Worm (Caenorhabditis elegans) whole organism, L4 larva: ENCODE measurements around the gene F29A7.4.
A peak's percentile ranks its signal among the peaks of the same experiment; 100 is the strongest.

Source experiments
- D1046.2 ChIP-seq: fragments of 200-800 bp; sonication (Bioruptor generic); IDR thresholded peaks from 2 replicates; pipeline ENCODE4 v1.3.6; 2022; ENCODE audit warnings: missing genetic modification characterization, missing compliant biosample characterization
- F37D6.2 ChIP-seq: sonication (generic microtip); optimal IDR thresholded peaks from 2 replicates; lab custom pipeline; 2016; ENCODE audit warnings: mild to moderate bottlenecking, missing genetic modification characterization, missing compliant biosample characterization
- R02D3.7 ChIP-seq: fragments of 150-350 bp; sonication (generic microtip); optimal IDR thresholded peaks from 3 replicates; lab custom pipeline; 2014; ENCODE audit warnings: missing biosample characterization, missing genetic modification characterization
- Y75B8A.6 ChIP-seq: fragments of 200-800 bp; sonication (Bioruptor generic); IDR thresholded peaks from 2 replicates; pipeline ENCODE4 v1.3.6; 2022; ENCODE audit warnings: missing genetic modification reagents, missing genetic modification characterization, missing compliant biosample characterization
- ZK337.2 ChIP-seq: fragments of 200-800 bp; sonication (Bioruptor generic); IDR thresholded peaks from 2 replicates; pipeline ENCODE4 v1.3.6; 2022; ENCODE audit warnings: missing genetic modification reagents, missing genetic modification characterization, missing compliant biosample characterization
- aha-1 ChIP-seq: fragments of 150-350 bp; peaks from one replicate; lab custom pipeline; 2014; ENCODE audit warnings: missing biosample characterization, missing genetic modification characterization
- ama-1 ChIP-seq: fragments of 150-350 bp; optimal IDR thresholded peaks from 2 replicates; lab custom pipeline; 2014; ENCODE audit warnings: inconsistent platforms, mixed read lengths
- attf-4 ChIP-seq: sonication (generic microtip); optimal IDR thresholded peaks from 3 replicates; lab custom pipeline; 2017; ENCODE audit warnings: missing biosample characterization, missing genetic modification characterization
- ces-1 ChIP-seq: fragments of 150-350 bp; sonication (generic microtip); optimal IDR thresholded peaks from 4 replicates; lab custom pipeline; 2014; ENCODE audit warnings: missing biosample characterization, missing genetic modification reagents, missing genetic modification characterization
- ctbp-1 ChIP-seq: fragments of 200-800 bp; sonication (Bioruptor generic); IDR thresholded peaks from 2 replicates; pipeline ENCODE4 v1.3.6; 2022; ENCODE audit warnings: missing genetic modification reagents, missing genetic modification characterization, missing compliant biosample characterization
- daf-8 ChIP-seq: fragments of 200-800 bp; sonication (Bioruptor generic); IDR thresholded peaks from 2 replicates; pipeline ENCODE4 v1.3.6; 2022; ENCODE audit warnings: missing genetic modification characterization, missing compliant biosample characterization
- dmd-6 ChIP-seq: fragments of 200-800 bp; sonication (Bioruptor generic); IDR thresholded peaks from 2 replicates; pipeline ENCODE4 v1.3.6; 2022; ENCODE audit warnings: missing genetic modification reagents, missing genetic modification characterization, missing compliant biosample characterization
- duxl-1 ChIP-seq: sonication (generic microtip); optimal IDR thresholded peaks from 2 replicates; lab custom pipeline; 2016; ENCODE audit warnings: mild to moderate bottlenecking, missing genetic modification characterization, moderate library complexity, missing compliant biosample characterization; ENCODE audit not compliant: poor library complexity
- egl-43 ChIP-seq: fragments of 200-800 bp; sonication (Bioruptor generic); IDR thresholded peaks from 2 replicates; pipeline ENCODE4 v1.3.6; 2022; ENCODE audit warnings: missing genetic modification reagents, missing genetic modification characterization, missing compliant biosample characterization
- fkh-10 ChIP-seq: fragments of 150-350 bp; optimal IDR thresholded peaks from 2 replicates; lab custom pipeline; 2014; ENCODE audit warnings: missing biosample characterization, missing genetic modification reagents, missing genetic modification characterization
- gei-8 ChIP-seq: fragments of 200-800 bp; sonication (Bioruptor generic); optimal IDR thresholded peaks from 2 replicates; lab custom pipeline; 2018; ENCODE audit warnings: mild to moderate bottlenecking, missing genetic modification characterization, missing compliant biosample characterization
- hmg-1.1 ChIP-seq: fragments of 200-800 bp; sonication (Bioruptor generic); IDR thresholded peaks from 2 replicates; pipeline ENCODE4 v1.3.6; 2022; ENCODE audit warnings: missing genetic modification reagents, missing genetic modification characterization, missing compliant biosample characterization
- lim-7 ChIP-seq: fragments of 200-800 bp; sonication (Bioruptor generic); IDR thresholded peaks from 2 replicates; pipeline ENCODE4 v1.3.6; 2022; ENCODE audit warnings: missing genetic modification characterization, missing compliant biosample characterization
- lin-1 ChIP-seq: fragments of 200-800 bp; sonication (Bioruptor generic); IDR thresholded peaks from 2 replicates; pipeline ENCODE4 v1.3.6; 2022; ENCODE audit warnings: missing genetic modification reagents, missing genetic modification characterization, missing compliant biosample characterization
- lin-29 ChIP-seq: fragments of 200-800 bp; sonication (Bioruptor generic); IDR thresholded peaks from 2 replicates; pipeline ENCODE4 v1.3.6; 2022; ENCODE audit warnings: missing genetic modification reagents, missing genetic modification characterization, missing compliant biosample characterization
- lin-38 ChIP-seq: fragments of 200-800 bp; sonication (Bioruptor generic); IDR thresholded peaks from 2 replicates; pipeline ENCODE4 v1.3.6; 2022; ENCODE audit warnings: missing genetic modification reagents, missing genetic modification characterization, missing compliant biosample characterization
- madf-9 ChIP-seq: fragments of 200-800 bp; sonication (Bioruptor generic); conservative IDR thresholded peaks from 2 replicates; pipeline ENCODE4 v1.3.6; 2022; ENCODE audit warnings: missing genetic modification reagents, missing genetic modification characterization, missing compliant biosample characterization
- mdl-1 ChIP-seq, 2 experiments: fragments of 150-350 bp in 1 of 2; sonication (generic microtip) in 1 of 2; optimal IDR thresholded peaks; 2 replicates each; lab custom pipeline; 2014 to 2017; ENCODE audit warnings: missing biosample characterization in 2 of 2, missing genetic modification characterization in 2 of 2
- mep-1 ChIP-seq: fragments of 150-350 bp; sonication (generic microtip); optimal IDR thresholded peaks from 3 replicates; lab custom pipeline; 2014; ENCODE audit warnings: missing biosample characterization, missing genetic modification characterization
- nhr-102 ChIP-seq: sonication (generic microtip); optimal IDR thresholded peaks from 2 replicates; lab custom pipeline; 2016; ENCODE audit warnings: mild to moderate bottlenecking, missing genetic modification characterization, moderate library complexity, missing compliant biosample characterization
- nhr-28 ChIP-seq: fragments of 150-350 bp; optimal IDR thresholded peaks from 2 replicates; lab custom pipeline; 2014; ENCODE audit warnings: missing biosample characterization, missing genetic modification characterization
- nhr-42 ChIP-seq: fragments of 200-800 bp; sonication (Bioruptor generic); IDR thresholded peaks from 2 replicates; pipeline ENCODE4 v1.3.6; 2022; ENCODE audit warnings: missing genetic modification characterization, missing compliant biosample characterization
- nhr-48 ChIP-seq: sonication (generic microtip); optimal IDR thresholded peaks from 2 replicates; lab custom pipeline; 2016; ENCODE audit warnings: mild to moderate bottlenecking, missing genetic modification characterization, missing compliant biosample characterization
- nhr-6 ChIP-seq: fragments of 150-350 bp; optimal IDR thresholded peaks from 2 replicates; lab custom pipeline; 2014; ENCODE audit warnings: missing biosample characterization, missing genetic modification characterization
- nhr-77 ChIP-seq: fragments of 150-350 bp; optimal IDR thresholded peaks from 2 replicates; lab custom pipeline; 2014; ENCODE audit warnings: missing biosample characterization, missing genetic modification characterization
- pha-4 ChIP-seq, 2 experiments: fragments of 150-350 bp in 1 of 2; fragments of 200-800 bp in 1 of 2; sonication (Bioruptor generic) in 1 of 2; IDR thresholded peaks in 1 of 2; optimal IDR thresholded peaks in 1 of 2; 2 replicates each; pipeline versions ENCODE4 v1.3.6 to Lab custom; 2014 to 2022; ENCODE audit warnings: missing genetic modification characterization in 2 of 2, missing genetic modification reagents in 2 of 2, missing biosample characterization in 1 of 2, missing compliant biosample characterization in 1 of 2
- sdz-12 ChIP-seq: fragments of 200-800 bp; sonication (Bioruptor generic); optimal IDR thresholded peaks from 2 replicates; lab custom pipeline; 2018; ENCODE audit warnings: mild to moderate bottlenecking, missing genetic modification characterization, missing compliant biosample characterization
- set-16 ChIP-seq: fragments of 200-800 bp; sonication (Bioruptor generic); IDR thresholded peaks from 2 replicates; pipeline ENCODE4 v1.3.6; 2022; ENCODE audit warnings: missing genetic modification reagents, missing genetic modification characterization, missing compliant biosample characterization
- spr-1 ChIP-seq: sonication (generic microtip); optimal IDR thresholded peaks from 2 replicates; lab custom pipeline; 2016; ENCODE audit warnings: mild to moderate bottlenecking, missing genetic modification characterization, missing compliant biosample characterization
- tra-1 ChIP-seq: fragments of 200-800 bp; sonication (Bioruptor generic); IDR thresholded peaks from 2 replicates; pipeline ENCODE4 v1.3.6; 2022; ENCODE audit warnings: missing genetic modification reagents, missing genetic modification characterization, missing compliant biosample characterization
- unc-39 ChIP-seq: sonication (generic microtip); optimal IDR thresholded peaks from 2 replicates; lab custom pipeline; 2017; ENCODE audit warnings: missing biosample characterization, missing genetic modification characterization
- unc-62 ChIP-seq, 3 experiments: fragments of 150-350 bp in 1 of 3; sonication (generic microtip); optimal IDR thresholded peaks in 2 of 3; peaks in 1 of 3; 1 replicate in 1 of 3; 2 replicates in 2 of 3; lab custom pipeline; 2014 to 2017; ENCODE audit warnings: missing biosample characterization in 3 of 3, missing genetic modification characterization in 3 of 3, missing genetic modification reagents in 3 of 3, missing genotype in 1 of 3
- zfp-2 ChIP-seq: sonication (generic microtip); optimal IDR thresholded peaks from 2 replicates; lab custom pipeline; 2016; ENCODE audit warnings: mild to moderate bottlenecking, missing genetic modification characterization, missing compliant biosample characterization
- zfp-3 ChIP-seq: fragments of 200-800 bp; sonication (Bioruptor generic); conservative IDR thresholded peaks from 2 replicates; pipeline ENCODE4 v1.3.6; 2022; ENCODE audit warnings: missing genetic modification reagents, missing genetic modification characterization, missing compliant biosample characterization
- zip-2 ChIP-seq: fragments of 150-350 bp; optimal IDR thresholded peaks from 2 replicates; lab custom pipeline; 2014; ENCODE audit warnings: missing biosample characterization, missing genetic modification characterization

Gene F29A7.4

ce11 chrII:2725561-2725960 lies 24.2 kb upstream of the F29A7.4 start, which contains the start of the genes T05A8.11 and nep-2:
T05A8.11 (minus strand) TSS chrII:2725661.
nep-2 (minus strand) TSS chrII:2725752.
- TF ChIP-seq zfp-3 (GFP tag; lab: Robert Waterston, UW) (no peak), pha-4 (GFP tag; IDR thresholded peaks at IDR 0.05; lab: Robert Waterston, UW) (no peak), pha-4 (tag; optimal IDR thresholded peaks at IDR 0.05; lab: Kevin White, UChicago) (no peak), Y75B8A.6 (GFP tag; lab: Robert Waterston, UW) (no peak), spr-1 (tag; lab: Kevin White, UChicago) (no peak), zip-2 (tag; lab: Kevin White, UChicago) (no peak), dmd-6 (GFP tag; lab: Robert Waterston, UW) (no peak), set-16 (GFP tag; lab: Robert Waterston, UW) (0 out of 2 replicates have a peak, but pooled peaks have one; percentile 2)

ce11 chrII:2726774-2727173 lies 23.0 kb upstream of the F29A7.4 start:
- TF ChIP-seq hmg-1.1 (no peak), lim-7 (GFP tag; lab: Robert Waterston, UW) (no peak), zfp-2 (tag; lab: Kevin White, UChicago) (no peak), ctbp-1 (GFP tag; lab: Robert Waterston, UW) (no peak), tra-1 (GFP tag; lab: Robert Waterston, UW) (0 out of 2 replicates have a peak, but pooled peaks have one; percentile 37)

ce11 chrII:2730647-2731046 lies 19.2 kb upstream of the F29A7.4 start:
- TF ChIP-seq fkh-10 (GFP tag; lab: Kevin White, UChicago) (peak; percentile 6), nhr-77 (tag; lab: Kevin White, UChicago) (no peak), nhr-102 (tag; lab: Kevin White, UChicago) (no peak), nhr-42 (GFP tag; lab: Robert Waterston, UW) (no peak), F37D6.2 (tag; lab: Kevin White, UChicago) (no peak), sdz-12 (GFP tag; lab: Kevin White, UChicago) (no peak), set-16 (GFP tag; lab: Robert Waterston, UW) (no peak), nhr-6 (tag; lab: Kevin White, UChicago) (no peak), Y75B8A.6 (GFP tag; lab: Robert Waterston, UW) (no peak), nhr-28 (tag; lab: Kevin White, UChicago) (no peak), mep-1 (tag; lab: Kevin White, UChicago) (no peak), unc-62 (GFP tag; optimal IDR thresholded peaks at IDR 0.05 in 1 of 2; lab: Kevin White, UChicago) (peak in 1 of 2 experiments; percentile 56), unc-62 (tag; optimal IDR thresholded peaks at IDR 0.05; lab: Kevin White, UChicago) (no peak), gei-8 (GFP tag; lab: Kevin White, UChicago) (no peak), R02D3.7 (tag; lab: Kevin White, UChicago) (no peak), mdl-1 (tag; optimal IDR thresholded peaks at IDR 0.05; lab: Kevin White, UChicago) (no peak), ama-1 (lab: Kevin White, UChicago) (no peak), dmd-6 (GFP tag; lab: Robert Waterston, UW) (no peak), lin-38 (GFP tag; lab: Robert Waterston, UW) (no peak), D1046.2 (no peak), ces-1 (peak; percentile 8)
- TF ChIP-seq, all 104 proteins: peak for 3

ce11 chrII:2734266-2734665 lies 15.5 kb upstream of the F29A7.4 start:
- no peak for TF ChIP-seq fkh-10 (GFP tag; lab: Kevin White, UChicago)
- TF ChIP-seq lin-29 (GFP tag; lab: Robert Waterston, UW): no peak
- no peak for TF ChIP-seq unc-39
- no peak for TF ChIP-seq daf-8 (GFP tag; lab: Robert Waterston, UW)
- TF ChIP-seq attf-4: no peak
- TF ChIP-seq ZK337.2 (GFP tag; lab: Robert Waterston, UW): no peak
- TF ChIP-seq nhr-48 (tag; lab: Kevin White, UChicago): no peak
- TF ChIP-seq lim-7 (GFP tag; lab: Robert Waterston, UW): no peak
- no peak for TF ChIP-seq nhr-77 (tag; lab: Kevin White, UChicago)
- no peak for TF ChIP-seq egl-43
- TF ChIP-seq duxl-1 (tag; lab: Kevin White, UChicago): no peak
- TF ChIP-seq lin-1 (GFP tag; lab: Robert Waterston, UW): no peak
- no peak for TF ChIP-seq madf-9 (GFP tag; lab: Robert Waterston, UW)
- TF ChIP-seq aha-1 (tag; lab: Kevin White, UChicago): no peak
